Fruit fly (Drosophila melanogaster): Measurements from ENCODE around the gene mol.
A peak's percentile ranks its signal among the peaks of the same experiment; 100 is the strongest.

mol gene

DNA sequence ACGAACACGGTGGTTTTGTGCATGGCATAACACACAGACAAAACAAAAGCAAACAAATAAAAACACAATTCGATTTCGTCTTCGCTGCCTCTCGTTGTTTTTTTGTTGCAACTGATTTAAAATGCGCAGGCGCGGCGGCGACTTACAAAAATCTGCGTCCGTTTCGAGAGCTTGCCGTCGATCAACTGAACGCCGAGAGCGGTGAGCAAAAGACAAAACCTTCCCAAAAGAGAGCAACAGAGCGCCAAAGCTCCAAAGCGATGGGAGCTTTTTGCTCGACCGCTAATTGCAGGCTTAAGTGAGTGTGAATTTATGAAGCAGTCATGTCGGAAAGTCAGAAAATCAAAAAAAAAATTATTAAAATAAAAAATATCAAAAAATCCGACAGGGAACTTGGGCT, at the start of gene mol:
TSS of gene mol (minus strand) at position 190 of the 400 bp plus-strand sequence.
- TF ChIP-seq Hr39 (GFP tag; optimal IDR thresholded peaks at IDR 0.05) (no peak), CG4318 (GFP tag; optimal IDR thresholded peaks at IDR 0.05) (no peak), Sox102F (GFP tag; optimal IDR thresholded peaks at IDR 0.05) (no peak), topi (GFP tag; optimal IDR thresholded peaks at IDR 0.05) (no peak), CG8632 (GFP tag; optimal IDR thresholded peaks at IDR 0.05) (no peak), CG15336 (GFP tag; IDR thresholded peaks at IDR 0.05) (peak; percentile 20; the same call in 1 of the 2 replicates), Smox (GFP tag; optimal IDR thresholded peaks at IDR 0.05) (no peak), fd85E (GFP tag; optimal IDR thresholded peaks at IDR 0.05) (no peak), CG6854 (GFP tag; optimal IDR thresholded peaks at IDR 0.05) (no peak), CG8319 (GFP tag; optimal IDR thresholded peaks at IDR 0.05) (no peak), Sox14 (GFP tag; optimal IDR thresholded peaks at IDR 0.05) (no peak), CG9139 (GFP tag; optimal IDR thresholded peaks at IDR 0.05) (peak; percentile 60), CG6808 (GFP tag; optimal IDR thresholded peaks at IDR 0.05) (peak; percentile 7), CG34406 (GFP tag; optimal IDR thresholded peaks at IDR 0.05) (no peak), CG1621 (tag; optimal IDR thresholded peaks at IDR 0.05) (peak; percentile 21), acj6 (GFP tag; optimal IDR thresholded peaks at IDR 0.05) (no peak), vri (GFP tag; optimal IDR thresholded peaks at IDR 0.05) (peak; percentile 34), OdsH (GFP tag; optimal IDR thresholded peaks at IDR 0.05) (no peak), dac (GFP tag; optimal IDR thresholded peaks at IDR 0.05) (no peak), net (GFP tag; optimal IDR thresholded peaks at IDR 0.05) (no peak), CG10631 (GFP tag; optimal IDR thresholded peaks at IDR 0.05) (no peak), fkh (GFP tag; optimal IDR thresholded peaks at IDR 0.05) (no peak), CG3032 (tag; optimal IDR thresholded peaks at IDR 0.05) (no peak), Gug (GFP tag; IDR thresholded peaks at IDR 0.05) (no peak), Lpt (GFP tag; optimal IDR thresholded peaks at IDR 0.05) (no peak), spab (GFP tag; optimal IDR thresholded peaks at IDR 0.05) (no peak), esn (GFP tag; optimal IDR thresholded peaks at IDR 0.05) (no peak), CG11762 (GFP tag; optimal IDR thresholded peaks at IDR 0.05; ENCODE audit: insufficient read depth) (no peak), eg (GFP tag; IDR thresholded peaks at IDR 0.05) (peak; percentile 51), lz (GFP tag; optimal IDR thresholded peaks at IDR 0.05) (no peak), cyc (GFP tag; optimal IDR thresholded peaks at IDR 0.05) (no peak), CG32006 (GFP tag; optimal IDR thresholded peaks at IDR 0.05) (no peak), CG10669 (GFP tag; optimal IDR thresholded peaks at IDR 0.05) (no peak), achi (GFP tag; optimal IDR thresholded peaks at IDR 0.05) (no peak), Hr38 (GFP tag; optimal IDR thresholded peaks at IDR 0.05) (no peak), pdm3 (GFP tag; optimal IDR thresholded peaks at IDR 0.05) (no peak), Hr4 (GFP tag; optimal IDR thresholded peaks at IDR 0.05) (no peak), ss (GFP tag; optimal IDR thresholded peaks at IDR 0.05) (peak; percentile 61 to 66), svp (GFP tag) (no peak), fd59A (GFP tag; optimal IDR thresholded peaks at IDR 0.05) (no peak), CG16779 (tag; optimal IDR thresholded peaks at IDR 0.05) (no peak), CG6163 (GFP tag; IDR thresholded peaks at IDR 0.05) (peak; percentile 62), CG8119 (GFP tag; IDR thresholded peaks at IDR 0.05) (no peak; the same call in 1 of the 3 replicates), Eip75B (GFP tag; optimal IDR thresholded peaks at IDR 0.05) (no peak), dsx (GFP tag; optimal IDR thresholded peaks at IDR 0.05; ENCODE audit: poor library complexity, severe bottlenecking) (peak; percentile 56), salr (GFP tag; optimal IDR thresholded peaks at IDR 0.05) (no peak), CG7368 (GFP tag; optimal IDR thresholded peaks at IDR 0.05) (no peak), Ets96B (tag; optimal IDR thresholded peaks at IDR 0.05) (peak; percentile 3), Ets21C (GFP tag; optimal IDR thresholded peaks at IDR 0.05) (no peak), Eip78C (GFP tag) (peak; percentile 66), Met (GFP tag; optimal IDR thresholded peaks at IDR 0.05) (no peak), CG6792 (GFP tag; optimal IDR thresholded peaks at IDR 0.05) (no peak), CG11902 (GFP tag; optimal IDR thresholded peaks at IDR 0.05) (no peak)

All from whole organism, prepupa.